Worm (Caenorhabditis elegans): ENCODE measurements around the gene ZC506.1.

DNA sequence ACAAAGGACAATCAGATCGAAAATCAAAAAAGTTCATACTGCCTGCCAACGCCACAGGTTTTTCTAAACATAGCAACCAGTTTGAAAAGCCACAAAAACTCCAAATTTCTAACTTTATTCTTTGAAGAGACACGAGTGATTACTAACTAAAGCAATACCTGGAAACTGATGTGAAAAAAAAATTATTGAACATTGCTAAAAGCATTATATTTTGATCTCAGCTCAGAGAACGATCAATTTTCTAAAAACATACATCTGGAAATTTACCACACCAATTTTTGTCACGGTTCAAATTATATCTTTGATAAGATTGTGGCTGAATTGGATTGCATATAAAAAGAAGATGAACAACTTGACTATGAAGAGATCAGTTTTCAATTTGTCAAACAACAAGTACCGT, 1.3 kb upstream of the ZC506.1 start:
- no peak for TF ChIP-seq zag-1 (tag; optimal IDR thresholded peaks at IDR 0.05)
- no peak for TF ChIP-seq Y48G9A.11 (GFP tag; IDR thresholded peaks at IDR 0.05)
- TF ChIP-seq madf-5 (GFP tag; IDR thresholded peaks at IDR 0.05): no peak
- no peak for TF ChIP-seq dpl-1 (GFP tag; optimal IDR thresholded peaks at IDR 0.05)
- no peak for TF ChIP-seq dmd-9 (GFP tag; IDR thresholded peaks at IDR 0.05)
- TF ChIP-seq duxl-1 (tag; optimal IDR thresholded peaks at IDR 0.05; ENCODE audit: poor library complexity): no peak
- no peak for TF ChIP-seq nhr-28 (tag; optimal IDR thresholded peaks at IDR 0.05)
- no peak for TF ChIP-seq hlh-30 (tag; optimal IDR thresholded peaks at IDR 0.05; ENCODE audit: insufficient read depth)
- no peak for TF ChIP-seq ama-1 (optimal IDR thresholded peaks at IDR 0.05)
- no peak for TF ChIP-seq ztf-11 (tag; optimal IDR thresholded peaks at IDR 0.05)
- no peak for TF ChIP-seq ceh-28 (tag; optimal IDR thresholded peaks at IDR 0.05)
- no peak for TF ChIP-seq nhr-76 (tag; optimal IDR thresholded peaks at IDR 0.05)
- no peak for TF ChIP-seq snpc-4 (tag; optimal IDR thresholded peaks at IDR 0.05)
- no peak for TF ChIP-seq unc-130 (GFP tag; optimal IDR thresholded peaks at IDR 0.05)
